Worm (Caenorhabditis elegans) whole organism, L1 larva: ENCODE measurements around the gene T16A1.2.

Source experiments
- ama-1 ChIP-seq: fragments of 150-350 bp; optimal IDR thresholded peaks from 2 replicates; lab custom pipeline; 2014
- elt-2 ChIP-seq: sonication (generic microtip); optimal IDR thresholded peaks from 2 replicates; lab custom pipeline; 2016; ENCODE audit warnings: missing genetic modification characterization, mild to moderate bottlenecking, inconsistent platforms, missing compliant biosample characterization, missing genetic modification reagents
- fkh-4 ChIP-seq: sonication (generic microtip); optimal IDR thresholded peaks from 2 replicates; lab custom pipeline; 2016; ENCODE audit warnings: missing compliant biosample characterization, missing genetic modification characterization, borderline replicate concordance
- lin-13 ChIP-seq: fragments of 150-350 bp; optimal IDR thresholded peaks from 2 replicates; lab custom pipeline; 2014; ENCODE audit warnings: missing biosample characterization, missing genetic modification reagents, missing genetic modification characterization
- nhr-76 ChIP-seq: sonication (generic microtip); optimal IDR thresholded peaks from 2 replicates; lab custom pipeline; 2017; ENCODE audit warnings: missing biosample characterization, missing genetic modification characterization
- pqm-1 ChIP-seq: sonication (generic microtip); optimal IDR thresholded peaks from 3 replicates; lab custom pipeline; 2017; ENCODE audit warnings: missing biosample characterization, missing genetic modification characterization

ce11 chrII:2081257-2081656 is 14.1 kb upstream of the T16A1.2 start, which contains the start of gene T16A1.4:
- TF ChIP-seq nhr-76 (no peak), pqm-1 (tag; lab: Kevin White, UChicago) (no peak), lin-13 (GFP tag; lab: Kevin White, UChicago) (no peak), ama-1 (lab: Kevin White, UChicago) (no peak), fkh-4 (tag; lab: Kevin White, UChicago) (no peak), elt-2 (no peak)
